Worm (Caenorhabditis elegans) whole organism, L4/young adult: Measurements from ENCODE around the gene fos-1.

Source experiments
- W03F9.2 ChIP-seq: fragments of 150-350 bp; optimal IDR thresholded peaks from 2 replicates; lab custom pipeline; 2014; ENCODE audit warnings: missing biosample characterization, missing genetic modification characterization
- dao-5 ChIP-seq: sonication (generic microtip); optimal IDR thresholded peaks from 2 replicates; lab custom pipeline; 2016; ENCODE audit warnings: missing genotype, missing genetic modification characterization, moderate library complexity, missing compliant biosample characterization
- him-1 ChIP-seq: sonication (generic microtip); optimal IDR thresholded peaks from 2 replicates; lab custom pipeline; 2016; ENCODE audit warnings: missing genotype, missing genetic modification reagents, missing genetic modification characterization, missing compliant biosample characterization

ce11 chrV:6010642-6011041, 7.2 kb downstream of the fos-1 start:
- no peak for TF ChIP-seq him-1 (tag; lab: Kevin White, UChicago)
- TF ChIP-seq W03F9.2 (tag; lab: Kevin White, UChicago), result no peak
- no peak for TF ChIP-seq dao-5 (tag; lab: Kevin White, UChicago)
